Worm (Caenorhabditis elegans) whole organism, dauer: ENCODE results near the gene irld-60.

Experiments
- unc-62 ChIP-seq: sonication (generic microtip); optimal IDR thresholded peaks from 2 replicates; lab custom pipeline; 2017; ENCODE audit warnings: missing biosample characterization, missing genetic modification reagents, missing genetic modification characterization

Gene irld-60

DNA sequence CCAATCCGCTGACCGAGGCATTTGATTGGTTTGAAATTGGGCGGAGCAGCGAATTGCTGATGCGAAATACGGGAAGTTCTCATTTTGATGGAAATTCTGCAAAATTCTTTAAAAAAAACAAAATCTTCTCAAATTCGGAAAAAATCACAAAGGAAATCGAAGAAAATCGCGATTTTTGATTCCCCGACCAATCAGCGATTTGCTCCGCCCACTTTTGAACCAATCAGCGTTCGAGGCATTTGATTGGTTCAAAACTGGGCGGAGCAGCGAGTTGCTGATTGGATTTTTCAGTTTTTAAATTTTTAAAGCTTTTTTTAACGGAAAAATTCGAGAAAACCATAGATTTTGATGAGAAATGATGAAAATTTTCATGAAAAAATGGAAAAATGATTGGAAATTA is 10.4 kb downstream of the irld-60 start:
- no peak for TF ChIP-seq unc-62

DNA sequence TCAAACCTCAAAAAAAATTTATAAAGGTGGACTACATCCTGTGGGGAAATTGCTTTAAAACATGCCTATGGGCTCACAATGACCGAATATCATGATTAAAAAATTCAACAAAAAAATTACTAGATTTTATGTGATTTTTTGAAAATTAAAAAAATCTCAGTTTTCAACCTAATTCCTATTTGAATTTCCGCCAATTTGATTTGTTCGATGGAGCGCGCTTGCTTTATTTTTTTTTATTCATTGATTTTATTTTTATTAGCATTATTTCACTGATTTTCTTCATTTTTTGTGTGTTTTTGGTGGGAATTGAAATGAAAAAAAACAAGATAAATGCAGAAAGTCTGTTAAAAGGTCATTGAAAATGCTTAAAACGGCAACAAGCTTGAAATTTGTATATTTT is 11.8 kb downstream of the irld-60 start:
- no peak for TF ChIP-seq unc-62

DNA sequence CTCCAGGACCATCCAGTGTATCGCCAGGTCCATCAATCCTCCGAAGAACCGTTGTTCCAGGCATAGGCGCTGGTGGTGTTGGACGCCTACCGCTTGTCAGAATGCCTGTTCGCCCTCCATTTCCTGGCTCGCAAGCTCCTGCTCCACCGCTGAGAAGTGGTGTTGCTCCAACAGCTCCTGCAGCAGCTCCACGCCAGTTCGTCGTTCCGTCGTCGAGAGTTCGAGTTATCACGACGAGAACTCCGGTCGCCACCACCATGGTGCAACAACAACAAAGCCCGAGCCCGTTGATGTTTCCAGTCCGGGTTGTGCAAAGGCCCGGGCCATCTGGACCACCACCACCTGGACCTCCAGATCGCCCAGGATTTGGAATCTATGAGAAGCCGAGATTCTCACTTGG is 22.6 kb downstream of the irld-60 start:
- TF ChIP-seq unc-62: no peak

DNA sequence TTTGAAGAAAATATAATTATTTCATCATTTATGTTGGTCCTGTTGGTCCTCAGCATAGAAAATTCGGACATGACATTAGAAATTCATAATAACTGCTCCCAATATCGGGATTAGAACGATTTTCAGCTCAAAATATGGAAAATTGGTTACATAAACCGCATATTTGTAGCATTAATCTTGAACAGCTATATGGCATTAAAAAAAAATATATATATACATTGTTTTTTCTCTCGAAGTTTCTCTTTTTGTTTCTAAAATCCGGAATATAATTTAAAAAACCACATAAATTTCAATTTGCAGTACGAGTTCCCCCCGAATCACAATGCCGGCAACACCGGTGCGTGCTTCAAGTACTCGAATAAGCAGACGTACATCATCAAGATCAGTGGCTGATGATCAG is 36.5 kb downstream of the irld-60 start, which contains the start of gene ssl-1:
Gene ssl-1 (plus strand): TSS at position 301 of the 400 bp plus-strand sequence.
- TF ChIP-seq unc-62: no peak

DNA sequence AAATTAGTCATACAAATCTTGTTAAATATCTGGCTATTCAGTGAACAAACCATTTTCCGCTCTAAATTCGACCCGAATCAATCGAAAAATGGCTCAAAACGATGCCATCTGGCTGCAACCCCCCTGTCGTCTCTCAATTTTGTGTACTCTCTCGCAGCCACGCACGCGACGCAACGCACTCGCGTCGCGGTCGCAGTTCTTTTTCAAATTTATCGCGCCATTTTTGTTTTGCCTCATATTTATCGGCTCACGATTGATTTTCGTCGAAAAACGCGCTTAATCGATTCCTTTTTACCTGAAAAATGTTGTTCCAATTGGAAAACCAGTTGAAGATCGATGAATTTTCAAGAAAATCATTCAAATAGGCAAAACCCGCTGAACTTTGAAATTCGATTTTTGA is 36.9 kb downstream of the irld-60 start:
- TF ChIP-seq unc-62: no peak

DNA sequence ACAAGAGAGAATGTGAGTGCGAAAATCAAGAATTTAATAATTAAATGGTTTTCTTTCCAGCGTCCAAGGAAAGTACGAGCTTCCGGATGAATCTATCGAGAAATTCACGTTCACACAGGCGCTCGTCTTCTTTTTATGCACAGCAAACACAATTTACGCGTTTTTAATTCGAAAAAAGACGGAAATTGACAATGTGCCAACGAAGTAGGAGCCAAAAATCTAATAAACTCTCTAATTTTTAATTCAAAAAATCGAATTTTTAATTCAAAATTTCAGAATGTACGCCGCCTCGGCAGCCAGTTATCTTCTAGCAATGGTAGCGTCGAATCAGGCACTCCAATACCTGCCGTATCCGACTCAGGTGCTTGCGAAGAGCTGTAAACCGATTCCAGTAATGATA is 39.0 kb downstream of the irld-60 start:
- TF ChIP-seq unc-62: no peak

DNA sequence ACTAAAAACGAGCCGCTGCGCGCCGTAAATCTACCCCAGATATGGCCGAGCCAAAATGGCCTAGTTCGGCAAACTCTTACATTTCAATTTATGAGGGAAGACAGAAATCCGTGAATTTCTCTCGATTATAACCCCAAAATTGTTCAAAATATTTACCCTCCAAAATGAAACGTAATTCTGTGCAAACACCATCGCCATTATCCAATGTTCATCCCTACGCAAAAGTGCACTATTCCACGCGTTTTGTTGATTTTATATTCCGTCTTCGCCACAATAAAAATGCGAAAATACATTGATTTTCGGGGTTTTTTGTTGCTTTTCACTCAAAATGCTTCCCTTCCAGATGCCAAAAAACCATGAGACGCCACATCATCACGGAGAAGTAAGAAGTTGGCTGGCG is 39.5 kb downstream of the irld-60 start, which contains the start of gene hut-1:
Gene hut-1 (plus strand): TSS at position 344 of the 400 bp plus-strand sequence.
- no peak for TF ChIP-seq unc-62

DNA sequence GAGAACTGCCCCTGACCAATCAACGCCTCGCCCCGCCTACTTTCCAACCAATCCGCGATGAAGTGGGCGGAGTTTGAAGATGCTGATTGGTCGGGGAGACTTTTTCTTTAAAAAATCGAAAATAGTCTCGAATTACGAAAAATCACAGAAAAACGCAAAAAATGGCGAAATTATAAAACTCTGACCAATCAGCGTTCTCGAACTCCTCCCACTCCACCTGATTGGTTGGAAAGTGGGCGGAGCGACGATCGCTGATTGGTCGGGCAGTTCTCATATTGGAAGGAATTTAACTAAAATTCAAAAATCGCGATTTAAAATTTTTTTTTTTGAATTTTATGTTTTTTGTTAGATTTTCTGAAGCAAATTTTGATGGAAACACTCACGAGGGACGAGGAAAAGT is 47.5 kb downstream of the irld-60 start:
- no peak for TF ChIP-seq unc-62

DNA sequence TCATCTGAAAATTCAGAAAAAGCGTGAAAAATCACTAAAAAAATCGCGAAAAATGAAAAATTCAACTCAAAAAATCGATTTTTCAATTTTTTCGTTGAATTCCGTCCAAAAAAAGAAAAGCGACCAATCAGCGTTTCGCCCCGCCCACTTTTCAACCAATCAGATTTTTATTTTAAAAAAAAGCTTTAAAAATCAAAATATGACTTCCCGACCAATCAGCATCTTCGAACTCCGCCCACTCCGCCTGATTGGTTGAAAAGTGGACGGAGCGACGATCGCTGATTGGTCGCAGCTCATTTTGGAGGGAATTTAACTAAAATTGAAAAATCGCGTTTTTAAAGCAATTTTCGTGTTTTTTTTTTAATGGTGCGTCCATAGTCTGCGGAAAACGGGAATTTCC is 48.4 kb downstream of the irld-60 start:
- TF ChIP-seq unc-62: no peak

DNA sequence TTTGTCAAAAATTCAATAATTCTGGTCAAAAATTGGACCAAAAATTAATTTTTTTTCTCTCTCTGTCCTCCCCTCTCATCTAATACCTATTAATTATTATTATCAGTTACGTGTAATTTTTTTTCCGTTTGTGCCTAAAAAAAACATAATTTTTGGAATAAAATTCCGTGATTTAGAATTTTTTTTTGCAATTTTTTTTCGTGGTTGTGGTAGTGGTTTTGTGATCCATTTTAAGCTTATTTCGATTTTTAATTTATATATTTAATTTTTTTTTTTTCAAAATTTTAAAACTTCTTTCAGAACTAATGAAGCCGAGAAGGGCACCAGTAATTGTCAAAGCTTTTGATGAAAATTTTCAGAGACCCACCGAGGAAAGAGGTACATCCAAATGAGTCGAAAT is 51.5 kb downstream of the irld-60 start, which contains the start of gene sas-1:
Gene sas-1 (plus strand): TSS at position 301 of the 400 bp plus-strand sequence.
- no peak for TF ChIP-seq unc-62
